Worm (Caenorhabditis elegans): Measurements from ENCODE around the gene cyp-42A1.

DNA sequence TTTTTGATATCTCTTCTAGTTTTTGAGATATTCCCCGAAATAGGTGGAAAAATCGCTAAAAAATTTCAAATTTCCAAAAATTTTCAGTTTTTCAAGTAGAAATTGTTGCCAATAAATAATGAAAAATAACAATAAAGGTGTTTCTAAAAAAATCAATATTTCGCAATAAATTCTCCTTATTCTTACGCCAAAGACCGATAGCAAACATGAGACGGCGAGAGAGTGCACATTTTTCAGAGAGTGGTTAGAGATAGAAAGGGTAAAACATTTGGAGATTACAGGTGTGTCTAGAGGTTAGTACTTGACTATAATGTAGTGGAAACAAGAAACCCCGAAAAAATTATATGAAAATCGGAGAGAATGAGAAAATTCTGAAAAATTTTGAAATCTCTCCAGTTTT, 10.3 kb upstream of the cyp-42A1 start:
- no peak for TF ChIP-seq ceh-36 (tag; optimal IDR thresholded peaks at IDR 0.05)
- no peak for TF ChIP-seq ama-1 (optimal IDR thresholded peaks at IDR 0.05)
- no peak for TF ChIP-seq ceh-13 (GFP tag; optimal IDR thresholded peaks at IDR 0.05)
- no peak for TF ChIP-seq hnd-1 (tag; optimal IDR thresholded peaks at IDR 0.05)
